Fruit fly (Drosophila melanogaster) Kc167 (cell line): ENCODE data around the gene EMC3.

Experiments
- Myc ChIP-seq: fragments of >200 bp; optimal IDR thresholded peaks from 2 replicates; lab custom pipeline; 2017; ENCODE audit warnings: missing external identifiers
- Sin3A ChIP-seq: fragments of >200 bp; optimal IDR thresholded peaks from 2 replicates; lab custom pipeline; 2018; ENCODE audit warnings: missing external identifiers
- h ChIP-seq: fragments of >200 bp; optimal IDR thresholded peaks from 3 replicates; lab custom pipeline; 2018; ENCODE audit warnings: missing external identifiers
- insv ChIP-seq: fragments of >200 bp; optimal IDR thresholded peaks from 3 replicates; lab custom pipeline; 2018; ENCODE audit warnings: missing external identifiers
- psq ChIP-seq: fragments of >200 bp; optimal IDR thresholded peaks from 2 replicates; lab custom pipeline; 2017; ENCODE audit warnings: missing external identifiers
- ttk ChIP-seq: sonication (Bioruptor generic); optimal IDR thresholded peaks from 2 replicates; lab custom pipeline; 2017; ENCODE audit warnings: missing external identifiers

The EMC3 gene

dm6 chr2L:10732343-10732808 lies at the start of gene EMC3, which contains the start of gene Dpy-30L1:
EMC3 (minus strand) TSS chr2L:10732423.
Dpy-30L1 (plus strand) TSS chr2L:10732653.
- TF ChIP-seq Myc (lab: Kevin White, UChicago), result no peak
- TF ChIP-seq insv, result no peak
- TF ChIP-seq ttk (lab: Kevin White, UChicago), result no peak
- TF ChIP-seq h, result no peak
- TF ChIP-seq psq (lab: Kevin White, UChicago), result no peak
- TF ChIP-seq Sin3A (lab: Kevin White, UChicago), result no peak

- TF ChIP-seq psq (lab: Kevin White, UChicago), result no peak
- TF ChIP-seq Myc (lab: Kevin White, UChicago), result no peak
- no peak for TF ChIP-seq insv
- TF ChIP-seq h, result no peak
- TF ChIP-seq Sin3A (lab: Kevin White, UChicago), result no peak
- TF ChIP-seq ttk (lab: Kevin White, UChicago), result no peak
Observed at dm6 chr2L:10781252-10781651, 49.0 kb upstream of the EMC3 start.

- TF ChIP-seq h, result no peak
- TF ChIP-seq Sin3A (lab: Kevin White, UChicago), result no peak
- no peak for TF ChIP-seq ttk (lab: Kevin White, UChicago)
- TF ChIP-seq Myc (lab: Kevin White, UChicago), result no peak
- TF ChIP-seq psq (lab: Kevin White, UChicago), result no peak
- no peak for TF ChIP-seq insv
Observed at dm6 chr2L:10774041-10774440, 41.8 kb upstream of the EMC3 start.

dm6 chr2L:10770568-10770967 lies 38.3 kb upstream of the EMC3 start, which contains the start of gene CG17127:
CG17127 (plus strand) TSS chr2L:10770868.
- TF ChIP-seq Myc (lab: Kevin White, UChicago), result no peak
- TF ChIP-seq psq (lab: Kevin White, UChicago), result no peak
- no peak for TF ChIP-seq ttk (lab: Kevin White, UChicago)

dm6 chr2L:10769708-10770107 lies 37.5 kb upstream of the EMC3 start, which contains the start of gene CG6724:
CG6724 (minus strand) TSS chr2L:10769952.
- TF ChIP-seq insv (no peak), psq (lab: Kevin White, UChicago) (no peak), h (no peak), Myc (lab: Kevin White, UChicago) (no peak), Sin3A (lab: Kevin White, UChicago) (no peak), ttk (lab: Kevin White, UChicago) (no peak)

- TF ChIP-seq ttk (lab: Kevin White, UChicago), result no peak
- no peak for TF ChIP-seq psq (lab: Kevin White, UChicago)
- TF ChIP-seq insv, result no peak
- no peak for TF ChIP-seq Myc (lab: Kevin White, UChicago)
- no peak for TF ChIP-seq h
- no peak for TF ChIP-seq Sin3A (lab: Kevin White, UChicago)
Observed at dm6 chr2L:10767597-10768188, 35.5 kb upstream of the EMC3 start, which contains the start of gene Ubc2. Ubc2 (minus strand) TSS chr2L:10768006.

- TF ChIP-seq Sin3A (lab: Kevin White, UChicago) (no peak), ttk (lab: Kevin White, UChicago) (no peak), insv (no peak), Myc (lab: Kevin White, UChicago) (no peak)
Observed at dm6 chr2L:10760422-10761166, 28.4 kb upstream of the EMC3 start, which contains the start of gene CG6495. CG6495 (plus strand) TSS chr2L:10761116.

dm6 chr2L:10759624-10760023 lies 27.4 kb upstream of the EMC3 start:
- TF ChIP-seq Sin3A (lab: Kevin White, UChicago), result no peak

- no peak for TF ChIP-seq psq (lab: Kevin White, UChicago)
- TF ChIP-seq Sin3A (lab: Kevin White, UChicago), result no peak
- no peak for TF ChIP-seq insv
- TF ChIP-seq ttk (lab: Kevin White, UChicago), result no peak
- no peak for TF ChIP-seq Myc (lab: Kevin White, UChicago)
- no peak for TF ChIP-seq h
Observed at dm6 chr2L:10757038-10757685, 24.9 kb upstream of the EMC3 start.

- TF ChIP-seq Myc (lab: Kevin White, UChicago) (no peak), psq (lab: Kevin White, UChicago) (no peak), h (no peak), ttk (lab: Kevin White, UChicago) (no peak), insv (no peak), Sin3A (lab: Kevin White, UChicago) (no peak)
Observed at dm6 chr2L:10756049-10756448, 23.8 kb upstream of the EMC3 start, which contains the start of gene CG17124. CG17124 (minus strand) TSS chr2L:10756325.

dm6 chr2L:10754599-10754998 lies 22.4 kb upstream of the EMC3 start:
- TF ChIP-seq Sin3A (lab: Kevin White, UChicago) (no peak), h (no peak), psq (lab: Kevin White, UChicago) (no peak), ttk (lab: Kevin White, UChicago) (no peak), Myc (lab: Kevin White, UChicago) (no peak), insv (no peak)

- TF ChIP-seq insv (no peak), h (no peak)
Observed at dm6 chr2L:10753618-10754017, 21.4 kb upstream of the EMC3 start.
